Worm (Caenorhabditis elegans) whole organism, early embryonic: ENCODE measurements around the gene tag-234.
A peak's percentile ranks its signal among the peaks of the same experiment; 100 is the strongest.

Experiments
- B0310.2 ChIP-seq: sonication (generic microtip); optimal IDR thresholded peaks from 2 replicates; lab custom pipeline; 2016; ENCODE audit warnings: mild to moderate bottlenecking, missing genetic modification characterization, missing compliant biosample characterization
- F13C5.2 ChIP-seq: sonication (generic microtip); optimal IDR thresholded peaks from 2 replicates; lab custom pipeline; 2017; ENCODE audit warnings: mild to moderate bottlenecking, missing genetic modification characterization, inconsistent platforms, missing compliant biosample characterization
- aly-1 ChIP-seq: sonication (generic microtip); optimal IDR thresholded peaks from 2 replicates; lab custom pipeline; 2016; ENCODE audit warnings: missing genetic modification characterization, missing compliant biosample characterization
- ama-1 ChIP-seq: fragments of 150-350 bp; optimal IDR thresholded peaks from 2 replicates; lab custom pipeline; 2014
- ceh-13 ChIP-seq: fragments of 200-800 bp; sonication (Bioruptor generic); optimal IDR thresholded peaks from 2 replicates; lab custom pipeline; 2018; ENCODE audit warnings: mild to moderate bottlenecking, missing genetic modification characterization, missing compliant biosample characterization
- ceh-36 ChIP-seq: sonication (generic microtip); optimal IDR thresholded peaks from 2 replicates; lab custom pipeline; 2016; ENCODE audit warnings: missing genetic modification characterization, inconsistent platforms, missing compliant biosample characterization
- ets-7 ChIP-seq: sonication (generic microtip); optimal IDR thresholded peaks from 2 replicates; lab custom pipeline; 2016; ENCODE audit warnings: missing genotype, missing genetic modification characterization, missing compliant biosample characterization
- flt-1 ChIP-seq: fragments of 200-800 bp; sonication (Bioruptor generic); IDR thresholded peaks from 2 replicates; pipeline ENCODE4 v1.3.6; 2022; ENCODE audit warnings: missing genetic modification characterization, missing compliant biosample characterization
- hmbx-1 ChIP-seq: sonication (generic microtip); optimal IDR thresholded peaks from 2 replicates; lab custom pipeline; 2016; ENCODE audit warnings: mild to moderate bottlenecking, missing genetic modification characterization, missing compliant biosample characterization
- hmg-4 ChIP-seq: fragments of 200-800 bp; sonication (Bioruptor generic); optimal IDR thresholded peaks from 2 replicates; lab custom pipeline; 2018; ENCODE audit warnings: mild to moderate bottlenecking, missing genetic modification characterization, missing compliant biosample characterization
- hnd-1 ChIP-seq: sonication (generic microtip); optimal IDR thresholded peaks from 2 replicates; lab custom pipeline; 2016; ENCODE audit warnings: missing genetic modification characterization, missing compliant biosample characterization
- pes-1 ChIP-seq: fragments of 200-800 bp; sonication (Bioruptor generic); IDR thresholded peaks from 2 replicates; pipeline ENCODE4 v1.3.6; 2022; ENCODE audit warnings: missing genetic modification reagents, missing genetic modification characterization, missing compliant biosample characterization
- scrt-1 ChIP-seq: fragments of 200-800 bp; sonication (Bioruptor generic); IDR thresholded peaks from 2 replicates; pipeline ENCODE4 v1.3.6; 2022; ENCODE audit warnings: missing genetic modification characterization, missing compliant biosample characterization
- sea-1 ChIP-seq: fragments of 200-800 bp; sonication (Bioruptor generic); conservative IDR thresholded peaks from 2 replicates; pipeline ENCODE4 v1.3.6; 2022; ENCODE audit warnings: missing genetic modification characterization, missing compliant biosample characterization
- tbx-11 ChIP-seq: fragments of 200-800 bp; sonication (Bioruptor generic); IDR thresholded peaks from 2 replicates; pipeline ENCODE4 v1.3.6; 2022; ENCODE audit warnings: missing genetic modification characterization, missing compliant biosample characterization
- tbx-37 ChIP-seq: fragments of 200-800 bp; sonication (Bioruptor generic); conservative IDR thresholded peaks from 2 replicates; pipeline ENCODE4 v1.3.6; 2022; ENCODE audit warnings: missing genetic modification reagents, missing genetic modification characterization, missing compliant biosample characterization
- tra-4 ChIP-seq: sonication (generic microtip); optimal IDR thresholded peaks from 2 replicates; lab custom pipeline; 2017; ENCODE audit warnings: missing genetic modification characterization, missing compliant biosample characterization

The tag-234 gene

ce11 chrII:5899865-5900486, 36.0 kb downstream of the tag-234 start:
- no peak for TF ChIP-seq hnd-1

- peak; percentile 34 for TF ChIP-seq aly-1 (tag; lab: Kevin White, UChicago)
- TF ChIP-seq ceh-36 (tag; lab: Kevin White, UChicago), result no peak
Measured at ce11 chrII:5901407-5902026, 37.5 kb downstream of the tag-234 start.

ce11 chrII:5902139-5902538, 38.1 kb downstream of the tag-234 start:
- no peak for TF ChIP-seq tra-4 (tag; lab: Kevin White, UChicago)
- no peak for TF ChIP-seq ceh-36 (tag; lab: Kevin White, UChicago)

- TF ChIP-seq ama-1 (lab: Kevin White, UChicago), result no peak
- TF ChIP-seq F13C5.2 (tag; lab: Kevin White, UChicago), result no peak
- TF ChIP-seq ceh-36 (tag; lab: Kevin White, UChicago), result no peak
Measured at ce11 chrII:5904252-5904651, 40.3 kb downstream of the tag-234 start, which contains the start of gene tsp-18. Gene tsp-18 (plus strand): TSS chrII:5904552.

- TF ChIP-seq ets-7 (tag; lab: Kevin White, UChicago), result no peak
- TF ChIP-seq ceh-13, result no peak
- no peak for TF ChIP-seq tra-4 (tag; lab: Kevin White, UChicago)
- no peak for TF ChIP-seq ceh-36 (tag; lab: Kevin White, UChicago)
- no peak for TF ChIP-seq ama-1 (lab: Kevin White, UChicago)
- no peak for TF ChIP-seq hmg-4
- no peak for TF ChIP-seq sea-1 (GFP tag; lab: Robert Waterston, UW)
- TF ChIP-seq pes-1 (GFP tag; lab: Robert Waterston, UW), result no peak
- no peak for TF ChIP-seq F13C5.2 (tag; lab: Kevin White, UChicago)
- no peak for TF ChIP-seq flt-1 (GFP tag; lab: Robert Waterston, UW)
- TF ChIP-seq scrt-1 (GFP tag; lab: Robert Waterston, UW), result no peak
Measured at ce11 chrII:5906274-5906673, 42.3 kb downstream of the tag-234 start, which contains the start of gene F59G1.8. Gene F59G1.8 (plus strand): TSS chrII:5906566.

ce11 chrII:5907482-5907881, 43.5 kb downstream of the tag-234 start, which contains the start of gene vps-35:
Gene vps-35 (plus strand): TSS chrII:5907816.
- TF ChIP-seq hnd-1 (no peak), pes-1 (GFP tag; lab: Robert Waterston, UW) (no peak), B0310.2 (no peak), tbx-11 (GFP tag; lab: Robert Waterston, UW) (no peak), F13C5.2 (tag; lab: Kevin White, UChicago) (no peak), aly-1 (tag; lab: Kevin White, UChicago) (no peak), scrt-1 (GFP tag; lab: Robert Waterston, UW) (no peak), ceh-36 (tag; lab: Kevin White, UChicago) (no peak), tra-4 (tag; lab: Kevin White, UChicago) (no peak), hmg-4 (no peak), hmbx-1 (tag; lab: Kevin White, UChicago) (no peak)

- no peak for TF ChIP-seq ceh-36 (tag; lab: Kevin White, UChicago)
- no peak for TF ChIP-seq hnd-1
- TF ChIP-seq F13C5.2 (tag; lab: Kevin White, UChicago), result no peak
- TF ChIP-seq scrt-1 (GFP tag; lab: Robert Waterston, UW), result no peak
- TF ChIP-seq tra-4 (tag; lab: Kevin White, UChicago), result no peak
- no peak for TF ChIP-seq B0310.2
- TF ChIP-seq aly-1 (tag; lab: Kevin White, UChicago), result no peak
- TF ChIP-seq tbx-37 (GFP tag; lab: Robert Waterston, UW), result no peak
- TF ChIP-seq hmg-4, result no peak
- TF ChIP-seq ets-7 (tag; lab: Kevin White, UChicago), result no peak
- no peak for TF ChIP-seq ceh-13
- no peak for TF ChIP-seq tbx-11 (GFP tag; lab: Robert Waterston, UW)
Measured at ce11 chrII:5911274-5911673, 47.3 kb downstream of the tag-234 start, which contains the start of gene cgt-3. Gene cgt-3 (plus strand): TSS chrII:5911324.

ce11 chrII:5911939-5912523, 48.0 kb downstream of the tag-234 start:
- TF ChIP-seq hnd-1, result no peak
- TF ChIP-seq ceh-13, result no peak
- no peak for TF ChIP-seq ama-1 (lab: Kevin White, UChicago)
- TF ChIP-seq aly-1 (tag; lab: Kevin White, UChicago), result no peak
- no peak for TF ChIP-seq tbx-11 (GFP tag; lab: Robert Waterston, UW)
- no peak for TF ChIP-seq tra-4 (tag; lab: Kevin White, UChicago)
- no peak for TF ChIP-seq hmg-4
- TF ChIP-seq ceh-36 (tag; lab: Kevin White, UChicago), result no peak
- no peak for TF ChIP-seq pes-1 (GFP tag; lab: Robert Waterston, UW)
- TF ChIP-seq hmbx-1 (tag; lab: Kevin White, UChicago), result no peak
- TF ChIP-seq tbx-37 (GFP tag; lab: Robert Waterston, UW), result no peak
- no peak for TF ChIP-seq ets-7 (tag; lab: Kevin White, UChicago)
- TF ChIP-seq scrt-1 (GFP tag; lab: Robert Waterston, UW), result no peak
